Fruit fly (Drosophila melanogaster) whole organism, embryonic: ENCODE measurements around the gene CG5390.

Source experiments
- Antp ChIP-seq: fragments of 200-800 bp; sonication (Bioruptor generic); optimal IDR thresholded peaks from 3 replicates; lab custom pipeline; 2016; ENCODE audit warnings: missing biosample characterization, missing genetic modification characterization
- Atf-2 ChIP-seq: fragments of 200-800 bp; sonication (Bioruptor generic); optimal IDR thresholded peaks from 2 replicates; lab custom pipeline; 2016; ENCODE audit warnings: missing biosample characterization, missing genetic modification characterization
- BtbVII ChIP-seq: fragments of 200-800 bp; sonication (Bioruptor generic); optimal IDR thresholded peaks from 3 replicates; lab custom pipeline; 2017; ENCODE audit warnings: missing biosample characterization, mild to moderate bottlenecking, missing genetic modification characterization
- CG10366 ChIP-seq: fragments of 200-800 bp; sonication (Bioruptor generic); IDR thresholded peaks from 2 replicates; pipeline ENCODE4 v1.3.6; 2022; ENCODE audit warnings: missing biosample characterization, missing genetic modification characterization
- CG10543 ChIP-seq: fragments of 200-800 bp; sonication (Bioruptor generic); optimal IDR thresholded peaks from 3 replicates; lab custom pipeline; 2017; ENCODE audit warnings: missing biosample characterization, mild to moderate bottlenecking, missing genetic modification characterization, moderate library complexity
- CG10565 ChIP-seq: fragments of 200-800 bp; sonication (Bioruptor generic); optimal IDR thresholded peaks from 3 replicates; lab custom pipeline; 2016; ENCODE audit warnings: missing biosample characterization, mild to moderate bottlenecking, missing genetic modification characterization
- CG12942 ChIP-seq: fragments of 200-800 bp; sonication (Bioruptor generic); optimal IDR thresholded peaks from 3 replicates; lab custom pipeline; 2016; ENCODE audit warnings: missing biosample characterization, missing genetic modification characterization
- CG15011 ChIP-seq: fragments of 200-800 bp; sonication (Bioruptor generic); optimal IDR thresholded peaks from 3 replicates; lab custom pipeline; 2018; ENCODE audit warnings: missing biosample characterization, mild to moderate bottlenecking, missing genetic modification characterization
- CG15479 ChIP-seq: fragments of 200-800 bp; sonication (Bioruptor generic); optimal IDR thresholded peaks from 3 replicates; lab custom pipeline; 2019; ENCODE audit warnings: missing biosample characterization, mild to moderate bottlenecking, missing genetic modification characterization, moderate library complexity
- CG15696 ChIP-seq: fragments of 200-800 bp; sonication (Bioruptor generic); optimal IDR thresholded peaks from 2 replicates; lab custom pipeline; 2019; ENCODE audit warnings: missing biosample characterization, mild to moderate bottlenecking, missing genetic modification characterization, moderate library complexity
- CG17802 ChIP-seq: fragments of 200-800 bp; sonication (Bioruptor generic); optimal IDR thresholded peaks from 2 replicates; lab custom pipeline; 2018; ENCODE audit warnings: missing biosample characterization, mild to moderate bottlenecking, missing genetic modification characterization, moderate library complexity
- CG17829 ChIP-seq: fragments of 200-800 bp; optimal IDR thresholded peaks from 2 replicates; lab custom pipeline; 2019; ENCODE audit warnings: missing biosample characterization, mild to moderate bottlenecking, missing genetic modification characterization, moderate library complexity
- CG18764 ChIP-seq: fragments of 200-800 bp; sonication (Bioruptor generic); optimal IDR thresholded peaks from 3 replicates; lab custom pipeline; 2016; ENCODE audit warnings: missing biosample characterization, missing genetic modification characterization
- CG2202 ChIP-seq: fragments of 200-800 bp; sonication (Bioruptor generic); optimal IDR thresholded peaks from 2 replicates; lab custom pipeline; 2018; ENCODE audit warnings: missing biosample characterization, mild to moderate bottlenecking, missing genetic modification characterization
- CG3163 ChIP-seq: fragments of 200-800 bp; sonication (Bioruptor generic); optimal IDR thresholded peaks from 3 replicates; lab custom pipeline; 2016; ENCODE audit warnings: missing biosample characterization, missing genetic modification characterization
- CG34376 ChIP-seq: fragments of 200-800 bp; sonication (Bioruptor generic); optimal IDR thresholded peaks from 2 replicates; lab custom pipeline; 2018; ENCODE audit warnings: missing biosample characterization, mild to moderate bottlenecking, missing genetic modification characterization
- CG7357 ChIP-seq: fragments of 200-800 bp; sonication (Bioruptor generic); IDR thresholded peaks from 3 replicates; pipeline ENCODE4 v1.3.6; 2022; ENCODE audit warnings: missing biosample characterization, missing genetic modification characterization
- CG8359 ChIP-seq: fragments of 200-800 bp; sonication (Bioruptor generic); optimal IDR thresholded peaks from 2 replicates; lab custom pipeline; 2017; ENCODE audit warnings: missing biosample characterization, mild to moderate bottlenecking, missing genetic modification characterization, borderline replicate concordance
- CG8478 ChIP-seq: fragments of >200 bp; optimal IDR thresholded peaks from 2 replicates; lab custom pipeline; 2018
- E2f2 ChIP-seq: fragments of 200-800 bp; sonication (Bioruptor generic); IDR thresholded peaks from 2 replicates; pipeline ENCODE4 v1.3.6; 2022; ENCODE audit warnings: missing biosample characterization, missing genetic modification characterization
- ERR ChIP-seq: fragments of 200-800 bp; sonication (Bioruptor generic); optimal IDR thresholded peaks from 2 replicates; lab custom pipeline; 2016; ENCODE audit warnings: missing biosample characterization, missing genetic modification characterization
- Fer1 ChIP-seq: fragments of 200-800 bp; sonication (Bioruptor generic); optimal IDR thresholded peaks from 2 replicates; lab custom pipeline; 2017; ENCODE audit warnings: missing biosample characterization, mild to moderate bottlenecking, missing genetic modification characterization
- H15 ChIP-seq: fragments of 200-800 bp; sonication (Bioruptor generic); IDR thresholded peaks from 3 replicates; pipeline ENCODE4 v1.3.6; 2022; ENCODE audit warnings: missing biosample characterization, missing genetic modification characterization
- Hr51 ChIP-seq, 2 experiments: fragments of 200-800 bp; sonication (Bioruptor generic); optimal IDR thresholded peaks; 2 replicates in 1 of 2; 3 replicates in 1 of 2; lab custom pipeline; 2016 to 2018; ENCODE audit warnings: missing biosample characterization in 2 of 2, missing genetic modification characterization in 2 of 2, mild to moderate bottlenecking in 1 of 2, moderate library complexity in 1 of 2
- Lpt ChIP-seq: fragments of >200 bp; optimal IDR thresholded peaks from 2 replicates; lab custom pipeline; 2018; ENCODE audit warnings: missing biosample characterization, missing genetic modification characterization
- MTF-1 ChIP-seq: fragments of 200-800 bp; sonication (Bioruptor generic); optimal IDR thresholded peaks from 2 replicates; lab custom pipeline; 2018; ENCODE audit warnings: missing biosample characterization, mild to moderate bottlenecking, missing genetic modification characterization, borderline replicate concordance
- Mrtf ChIP-seq: fragments of 200-800 bp; sonication (Bioruptor generic); IDR thresholded peaks from 3 replicates; pipeline ENCODE4 v1.3.6; 2022; ENCODE audit warnings: missing biosample characterization, missing genetic modification characterization
- NFAT ChIP-seq: fragments of 200-800 bp; sonication (Bioruptor generic); IDR thresholded peaks from 2 replicates; pipeline ENCODE4 v1.3.6; 2022; ENCODE audit warnings: missing biosample characterization, missing genetic modification characterization
- Opbp ChIP-seq: fragments of 200-800 bp; sonication (Bioruptor generic); IDR thresholded peaks from 3 replicates; pipeline ENCODE4 v1.3.6; 2022; ENCODE audit warnings: missing biosample characterization, missing genetic modification characterization; ENCODE audit not compliant: partially characterized antibody
- Ptx1 ChIP-seq: fragments of 200-800 bp; sonication (Bioruptor generic); IDR thresholded peaks from 2 replicates; pipeline ENCODE4 v1.3.6; 2022; ENCODE audit warnings: missing biosample characterization, missing genetic modification characterization
- TFAM ChIP-seq: fragments of 200-800 bp; sonication (Bioruptor generic); optimal IDR thresholded peaks from 2 replicates; lab custom pipeline; 2017; ENCODE audit warnings: missing biosample characterization, missing genetic modification characterization, inconsistent platforms
- dimm ChIP-seq: fragments of 200-800 bp; sonication (Bioruptor generic); IDR thresholded peaks from 2 replicates; pipeline ENCODE4 v1.3.6; 2022; ENCODE audit warnings: missing biosample characterization, missing genetic modification characterization
- dysf ChIP-seq: fragments of 200-800 bp; sonication (Bioruptor generic); IDR thresholded peaks from 3 replicates; pipeline ENCODE4 v1.3.6; 2022; ENCODE audit warnings: missing biosample characterization, missing genetic modification characterization
- emc ChIP-seq: fragments of 200-800 bp; sonication (Bioruptor generic); optimal IDR thresholded peaks from 2 replicates; lab custom pipeline; 2016; ENCODE audit warnings: missing biosample characterization, missing genetic modification characterization
- fd96Cb ChIP-seq: fragments of 200-800 bp; sonication (Bioruptor generic); optimal IDR thresholded peaks from 2 replicates; lab custom pipeline; 2018; ENCODE audit warnings: missing biosample characterization, mild to moderate bottlenecking, missing genetic modification characterization, moderate library complexity
- fu2 ChIP-seq: fragments of 200-800 bp; sonication (Bioruptor generic); optimal IDR thresholded peaks from 2 replicates; lab custom pipeline; 2016; ENCODE audit warnings: missing biosample characterization, missing genetic modification characterization
- hkb ChIP-seq, 2 experiments: fragments of 200-800 bp in 1 of 2; fragments of >200 bp in 1 of 2; sonication (Bioruptor generic) in 1 of 2; IDR thresholded peaks in 1 of 2; optimal IDR thresholded peaks in 1 of 2; 2 replicates each; pipeline versions ENCODE4 v1.3.6 to Lab custom; 2017 to 2022; ENCODE audit warnings: missing biosample characterization in 1 of 2, missing genetic modification characterization in 1 of 2
- jigr1 ChIP-seq: fragments of 200-800 bp; sonication (Bioruptor generic); IDR thresholded peaks from 3 replicates; pipeline ENCODE4 v1.3.6; 2022; ENCODE audit warnings: missing biosample characterization, missing genetic modification characterization
- kah ChIP-seq: fragments of 200-800 bp; sonication (Bioruptor generic); optimal IDR thresholded peaks from 2 replicates; lab custom pipeline; 2018; ENCODE audit warnings: missing biosample characterization, mild to moderate bottlenecking, missing genetic modification characterization
- lab ChIP-seq: fragments of 200-800 bp; sonication (Bioruptor generic); optimal IDR thresholded peaks from 3 replicates; lab custom pipeline; 2017; ENCODE audit warnings: missing biosample characterization, missing genetic modification characterization, mild to moderate bottlenecking, moderate library complexity, missing genetic modification reagents
- luna ChIP-seq: fragments of 200-800 bp; sonication (Bioruptor generic); optimal IDR thresholded peaks from 2 replicates; lab custom pipeline; 2016; ENCODE audit warnings: missing biosample characterization, missing genetic modification characterization
- pan ChIP-seq, 4 experiments: fragments of >200 bp in 3 of 4; fragments of 200-800 bp in 1 of 4; sonication (Bioruptor generic) in 1 of 4; optimal IDR thresholded peaks in 3 of 4; IDR thresholded peaks in 1 of 4; 2 replicates each; pipeline versions ENCODE4 v1.3.6 to Lab custom; 2017 to 2022; ENCODE audit warnings: missing biosample characterization in 2 of 4, missing genetic modification characterization in 2 of 4, mixed read lengths in 1 of 4
- pb ChIP-seq: fragments of 200-800 bp; sonication (Bioruptor generic); optimal IDR thresholded peaks from 3 replicates; lab custom pipeline; 2016; ENCODE audit warnings: missing biosample characterization, missing genetic modification characterization
- pita ChIP-seq: fragments of 200-800 bp; sonication (Bioruptor generic); optimal IDR thresholded peaks from 2 replicates; lab custom pipeline; 2017; ENCODE audit warnings: missing biosample characterization, mild to moderate bottlenecking, missing genetic modification characterization
- sim ChIP-seq: fragments of 200-800 bp; sonication (Bioruptor generic); IDR thresholded peaks from 2 replicates; pipeline ENCODE4 v1.3.6; 2022; ENCODE audit warnings: missing biosample characterization, missing genetic modification characterization
- sisA ChIP-seq: fragments of 200-800 bp; sonication (Bioruptor generic); IDR thresholded peaks from 2 replicates; pipeline ENCODE4 v1.3.6; 2022; ENCODE audit warnings: missing biosample characterization, missing genetic modification characterization
- slp2 ChIP-seq: fragments of 200-800 bp; sonication (Bioruptor generic); optimal IDR thresholded peaks from 2 replicates; lab custom pipeline; 2016; ENCODE audit warnings: missing biosample characterization, missing genetic modification characterization
- sqz ChIP-seq: fragments of 200-800 bp; sonication (Bioruptor generic); optimal IDR thresholded peaks from 3 replicates; lab custom pipeline; 2018; ENCODE audit warnings: missing biosample characterization, mild to moderate bottlenecking, missing genetic modification characterization
- twi ChIP-seq: fragments of 200-800 bp; optimal IDR thresholded peaks from 2 replicates; lab custom pipeline; 2019; ENCODE audit warnings: missing biosample characterization, mild to moderate bottlenecking, missing genetic modification characterization, moderate library complexity
- wor ChIP-seq: fragments of 200-800 bp; sonication (Bioruptor generic); IDR thresholded peaks from 2 replicates; pipeline ENCODE4 v1.3.6; 2022; ENCODE audit warnings: missing biosample characterization, missing genetic modification characterization

CG5390 gene

dm6 chr2L:10334854-10335277 is 28.5 kb upstream of the CG5390 start (continued):
- TF ChIP-seq slp2 (GFP tag; lab: Kevin White, UChicago), result peak; percentile 43
- peak; percentile 76 for TF ChIP-seq sqz (GFP tag; lab: Kevin White, UChicago)
- TF ChIP-seq BtbVII (GFP tag; lab: Kevin White, UChicago), result peak; percentile 71
- TF ChIP-seq pb (GFP tag; lab: Kevin White, UChicago), result peak; percentile 16
- TF ChIP-seq CG18764 (GFP tag; lab: Kevin White, UChicago), result no peak
- TF ChIP-seq Hr51 (GFP tag; optimal IDR thresholded peaks at IDR 0.05; lab: Kevin White, UChicago), result peak in 1 of 2 experiments; percentile 40
- TF ChIP-seq dysf, result no peak; the same call in 2 of the 3 replicates
- TF ChIP-seq CG7357, result no peak
- TF ChIP-seq hkb (optimal IDR thresholded peaks at IDR 0.05; lab: Kevin White, UChicago), result no peak
- peak; percentile 69 for TF ChIP-seq hkb (GFP tag; IDR thresholded peaks at IDR 0.05; lab: Robert Waterston, UW)
- no peak for TF ChIP-seq sim (GFP tag; lab: Robert Waterston, UW)
- TF ChIP-seq fu2 (GFP tag; lab: Kevin White, UChicago), result peak; percentile 21
- no peak for TF ChIP-seq CG10565 (GFP tag; lab: Kevin White, UChicago)
- no peak for TF ChIP-seq dimm
- no peak for TF ChIP-seq CG8478 (lab: Kevin White, UChicago)
- peak; percentile 99 for TF ChIP-seq CG34376
- peak; percentile 85 for TF ChIP-seq Fer1
- TF ChIP-seq lab (GFP tag; lab: Kevin White, UChicago), result peak; percentile 93
- peak; percentile 63 for TF ChIP-seq CG17829 (tag; lab: Kevin White, UChicago)
- no peak for TF ChIP-seq pita (GFP tag; lab: Kevin White, UChicago)
- no peak for TF ChIP-seq wor
- TF ChIP-seq CG8359 (GFP tag; lab: Kevin White, UChicago), result no peak
- TF ChIP-seq H15 (GFP tag; lab: Robert Waterston, UW), result no peak
- TF ChIP-seq Opbp (GFP tag; lab: Robert Waterston, UW), result no peak; the same call in 2 of the 3 replicates
- peak; percentile 72 for TF ChIP-seq CG15696 (tag; lab: Kevin White, UChicago)
- TF ChIP-seq CG12942 (GFP tag; lab: Kevin White, UChicago), result peak; percentile 6
- TF ChIP-seq E2f2 (GFP tag; lab: Robert Waterston, UW), result peak; percentile 30; the same call in 1 of the 2 replicates
- no peak for TF ChIP-seq TFAM (GFP tag; lab: Kevin White, UChicago)
- no peak for TF ChIP-seq Lpt
- no peak for TF ChIP-seq emc (GFP tag; lab: Kevin White, UChicago)
- peak; percentile 35; the same call in 1 of the 2 replicates for TF ChIP-seq Ptx1 (GFP tag; lab: Robert Waterston, UW)
- peak; percentile 73 for TF ChIP-seq CG15479 (GFP tag; lab: Kevin White, UChicago)
- no peak for TF ChIP-seq CG17802 (tag; lab: Kevin White, UChicago)
- TF ChIP-seq Mrtf (GFP tag; lab: Robert Waterston, UW), result no peak
- TF ChIP-seq kah (GFP tag; lab: Kevin White, UChicago), result peak; percentile 76
- peak; percentile 97 for TF ChIP-seq CG10543 (GFP tag; lab: Kevin White, UChicago)
- no peak for TF ChIP-seq luna (GFP tag; lab: Kevin White, UChicago)
- no peak for TF ChIP-seq pan (optimal IDR thresholded peaks at IDR 0.05; lab: Kevin White, UChicago)
- TF ChIP-seq pan (GFP tag; optimal IDR thresholded peaks at IDR 0.05 in 1 of 2, IDR thresholded peaks at IDR 0.05 in 1 of 2), result no peak
- peak; percentile 63 for TF ChIP-seq CG3163 (GFP tag; lab: Kevin White, UChicago)
- no peak for TF ChIP-seq fd96Cb (tag; lab: Kevin White, UChicago)
- peak; percentile 44 for TF ChIP-seq ERR (GFP tag; lab: Kevin White, UChicago)
- no peak for TF ChIP-seq CG10366 (GFP tag; lab: Robert Waterston, UW)
- peak; percentile 74 for TF ChIP-seq MTF-1
- peak; percentile 70; the same call in 1 of the 2 replicates for TF ChIP-seq NFAT (GFP tag; lab: Robert Waterston, UW)
- TF ChIP-seq CG15011 (GFP tag; lab: Kevin White, UChicago), result peak; percentile 45
- TF ChIP-seq CG2202 (tag; lab: Kevin White, UChicago), result peak; percentile 35
- no peak for TF ChIP-seq sisA
- TF ChIP-seq twi, result peak; percentile 51
- peak; percentile 41 for TF ChIP-seq Atf-2 (GFP tag; lab: Kevin White, UChicago)
- no peak for TF ChIP-seq jigr1 (GFP tag; lab: Robert Waterston, UW)
- TF ChIP-seq Antp (GFP tag; lab: Kevin White, UChicago), result peak; percentile 20
